Worm (Caenorhabditis elegans) whole organism, L4 larva: Measurements from ENCODE around the gene metl-9.

Experiments
- D1046.2 ChIP-seq: fragments of 200-800 bp; sonication (Bioruptor generic); IDR thresholded peaks from 2 replicates; pipeline ENCODE4 v1.3.6; 2022; ENCODE audit warnings: missing genetic modification characterization, missing compliant biosample characterization
- F26F4.8 ChIP-seq: fragments of 200-800 bp; sonication (Bioruptor generic); conservative IDR thresholded peaks from 2 replicates; pipeline ENCODE4 v1.3.6; 2022; ENCODE audit warnings: missing genetic modification characterization, missing compliant biosample characterization
- F37D6.2 ChIP-seq: sonication (generic microtip); optimal IDR thresholded peaks from 2 replicates; lab custom pipeline; 2016; ENCODE audit warnings: mild to moderate bottlenecking, missing genetic modification characterization, missing compliant biosample characterization
- T20F7.1 ChIP-seq: fragments of 200-800 bp; sonication (Bioruptor generic); optimal IDR thresholded peaks from 2 replicates; lab custom pipeline; 2018; ENCODE audit warnings: mild to moderate bottlenecking, missing genetic modification characterization, missing compliant biosample characterization
- Y5F2A.4 ChIP-seq: fragments of 200-800 bp; sonication (Bioruptor generic); optimal IDR thresholded peaks from 2 replicates; lab custom pipeline; 2018; ENCODE audit warnings: mild to moderate bottlenecking, missing genetic modification characterization, missing compliant biosample characterization
- ceh-44 ChIP-seq: fragments of 200-800 bp; sonication (Bioruptor generic); IDR thresholded peaks from 2 replicates; pipeline ENCODE4 v1.3.6; 2022; ENCODE audit warnings: missing genetic modification reagents, missing genetic modification characterization, missing compliant biosample characterization
- ctbp-1 ChIP-seq: fragments of 200-800 bp; sonication (Bioruptor generic); IDR thresholded peaks from 2 replicates; pipeline ENCODE4 v1.3.6; 2022; ENCODE audit warnings: missing genetic modification reagents, missing genetic modification characterization, missing compliant biosample characterization
- daf-16 ChIP-seq, 3 experiments: sonication (generic microtip); optimal IDR thresholded peaks; 2 replicates each; lab custom pipeline; 2016 to 2017; ENCODE audit warnings: missing genetic modification characterization in 3 of 3, missing genetic modification reagents in 3 of 3, mild to moderate bottlenecking in 2 of 3, missing compliant biosample characterization in 2 of 3, missing biosample characterization in 1 of 3, moderate library complexity in 1 of 3
- daf-8 ChIP-seq: fragments of 200-800 bp; sonication (Bioruptor generic); IDR thresholded peaks from 2 replicates; pipeline ENCODE4 v1.3.6; 2022; ENCODE audit warnings: missing genetic modification characterization, missing compliant biosample characterization
- dmd-6 ChIP-seq: fragments of 200-800 bp; sonication (Bioruptor generic); IDR thresholded peaks from 2 replicates; pipeline ENCODE4 v1.3.6; 2022; ENCODE audit warnings: missing genetic modification reagents, missing genetic modification characterization, missing compliant biosample characterization
- duxl-1 ChIP-seq: sonication (generic microtip); optimal IDR thresholded peaks from 2 replicates; lab custom pipeline; 2016; ENCODE audit warnings: mild to moderate bottlenecking, missing genetic modification characterization, moderate library complexity, missing compliant biosample characterization; ENCODE audit not compliant: poor library complexity
- dve-1 ChIP-seq: sonication (generic microtip); optimal IDR thresholded peaks from 2 replicates; lab custom pipeline; 2017; ENCODE audit warnings: antibody characterized with exemption, mild to moderate bottlenecking, missing genetic modification characterization, missing compliant biosample characterization; ENCODE audit not compliant: insufficient read depth
- egl-27 ChIP-seq: sonication (generic microtip); optimal IDR thresholded peaks from 3 replicates; lab custom pipeline; 2017; ENCODE audit warnings: missing biosample characterization, missing genetic modification reagents, missing genetic modification characterization
- fos-1 ChIP-seq: fragments of 150-350 bp; optimal IDR thresholded peaks from 2 replicates; lab custom pipeline; 2014; ENCODE audit warnings: missing biosample characterization, missing genetic modification characterization
- lim-7 ChIP-seq: fragments of 200-800 bp; sonication (Bioruptor generic); IDR thresholded peaks from 2 replicates; pipeline ENCODE4 v1.3.6; 2022; ENCODE audit warnings: missing genetic modification characterization, missing compliant biosample characterization
- lin-15B ChIP-seq: fragments of 150-350 bp; sonication (generic microtip); optimal IDR thresholded peaks from 3 replicates; lab custom pipeline; 2014; ENCODE audit warnings: missing biosample characterization, missing genetic modification characterization
- lin-29 ChIP-seq: fragments of 200-800 bp; sonication (Bioruptor generic); IDR thresholded peaks from 2 replicates; pipeline ENCODE4 v1.3.6; 2022; ENCODE audit warnings: missing genetic modification reagents, missing genetic modification characterization, missing compliant biosample characterization
- lin-39 ChIP-seq: fragments of 150-350 bp; optimal IDR thresholded peaks from 2 replicates; lab custom pipeline; 2014; ENCODE audit warnings: missing biosample characterization, missing genetic modification reagents, missing genetic modification characterization
- lsy-2 ChIP-seq, 2 experiments: fragments of 150-350 bp in 1 of 2; sonication (generic microtip) in 1 of 2; optimal IDR thresholded peaks; 2 replicates each; lab custom pipeline; 2014 to 2017; ENCODE audit warnings: missing biosample characterization in 2 of 2, missing genetic modification characterization in 2 of 2
- mdl-1 ChIP-seq, 2 experiments: fragments of 150-350 bp in 1 of 2; sonication (generic microtip) in 1 of 2; optimal IDR thresholded peaks; 2 replicates each; lab custom pipeline; 2014 to 2017; ENCODE audit warnings: missing biosample characterization in 2 of 2, missing genetic modification characterization in 2 of 2
- mes-2 ChIP-seq: sonication (generic microtip); optimal IDR thresholded peaks from 2 replicates; lab custom pipeline; 2016; ENCODE audit warnings: missing genotype, mild to moderate bottlenecking, missing genetic modification characterization, missing compliant biosample characterization; ENCODE audit not compliant: poor library complexity, severe bottlenecking
- mxl-3 ChIP-seq: fragments of 200-800 bp; sonication (Bioruptor generic); optimal IDR thresholded peaks from 2 replicates; lab custom pipeline; 2018; ENCODE audit warnings: mild to moderate bottlenecking, missing genetic modification characterization, missing compliant biosample characterization
- nhr-111 ChIP-seq: fragments of 200-800 bp; sonication (Bioruptor generic); optimal IDR thresholded peaks from 2 replicates; lab custom pipeline; 2018; ENCODE audit warnings: mild to moderate bottlenecking, missing genetic modification characterization, missing compliant biosample characterization
- nhr-25 ChIP-seq: sonication (generic microtip); optimal IDR thresholded peaks from 2 replicates; lab custom pipeline; 2017; ENCODE audit warnings: missing genetic modification characterization, mild to moderate bottlenecking, missing compliant biosample characterization, antibody characterized with exemption, moderate library complexity, borderline replicate concordance; ENCODE audit not compliant: insufficient read depth
- nhr-28 ChIP-seq: fragments of 150-350 bp; optimal IDR thresholded peaks from 2 replicates; lab custom pipeline; 2014; ENCODE audit warnings: missing biosample characterization, missing genetic modification characterization
- nhr-6 ChIP-seq: fragments of 150-350 bp; optimal IDR thresholded peaks from 2 replicates; lab custom pipeline; 2014; ENCODE audit warnings: missing biosample characterization, missing genetic modification characterization
- php-3 ChIP-seq: fragments of 200-800 bp; sonication (Bioruptor generic); IDR thresholded peaks from 2 replicates; pipeline ENCODE4 v1.3.6; 2022; ENCODE audit warnings: missing genetic modification reagents, missing genetic modification characterization, missing compliant biosample characterization
- saeg-2 ChIP-seq: fragments of 200-800 bp; sonication (Bioruptor generic); IDR thresholded peaks from 2 replicates; pipeline ENCODE4 v1.3.6; 2022; ENCODE audit warnings: missing genetic modification reagents, missing genetic modification characterization, missing compliant biosample characterization
- spr-3 ChIP-seq: fragments of 200-800 bp; sonication (Bioruptor generic); optimal IDR thresholded peaks from 2 replicates; lab custom pipeline; 2018; ENCODE audit warnings: mild to moderate bottlenecking, missing genetic modification characterization, missing compliant biosample characterization
- tag-97 ChIP-seq: fragments of 200-800 bp; sonication (Bioruptor generic); IDR thresholded peaks from 2 replicates; pipeline ENCODE4 v1.3.6; 2022; ENCODE audit warnings: missing genetic modification characterization, missing compliant biosample characterization
- unc-130 ChIP-seq: sonication (generic microtip); optimal IDR thresholded peaks from 2 replicates; lab custom pipeline; 2016; ENCODE audit warnings: missing genetic modification reagents, missing genetic modification characterization, missing compliant biosample characterization
- unc-39 ChIP-seq: sonication (generic microtip); optimal IDR thresholded peaks from 2 replicates; lab custom pipeline; 2017; ENCODE audit warnings: missing biosample characterization, missing genetic modification characterization
- unc-62 ChIP-seq, 3 experiments: fragments of 150-350 bp in 1 of 3; sonication (generic microtip); optimal IDR thresholded peaks in 2 of 3; peaks in 1 of 3; 1 replicate in 1 of 3; 2 replicates in 2 of 3; lab custom pipeline; 2014 to 2017; ENCODE audit warnings: missing biosample characterization in 3 of 3, missing genetic modification characterization in 3 of 3, missing genetic modification reagents in 3 of 3, missing genotype in 1 of 3
- zag-1 ChIP-seq: fragments of 150-350 bp; optimal IDR thresholded peaks from 2 replicates; lab custom pipeline; 2014; ENCODE audit warnings: missing biosample characterization, missing genetic modification characterization
- zip-2 ChIP-seq: fragments of 150-350 bp; optimal IDR thresholded peaks from 2 replicates; lab custom pipeline; 2014; ENCODE audit warnings: missing biosample characterization, missing genetic modification characterization

The metl-9 gene

ce11 chrX:5159645-5160044, 19.3 kb downstream of the metl-9 start, which contains the start of gene C31H2.4:
Gene C31H2.4, minus strand, starts transcription at chrX:5159663.
- peak; percentile 8 for TF ChIP-seq dve-1 (tag; lab: Kevin White, UChicago)
- TF ChIP-seq nhr-28 (tag; lab: Kevin White, UChicago) = peak; percentile 35
- peak; percentile 60; the same call in 1 of the 2 replicates for TF ChIP-seq php-3 (GFP tag; lab: Robert Waterston, UW)
- TF ChIP-seq daf-16 (GFP tag; optimal IDR thresholded peaks at IDR 0.05; lab: Kevin White, UChicago) = no peak
- TF ChIP-seq daf-16 (tag; optimal IDR thresholded peaks at IDR 0.05; lab: Kevin White, UChicago) = no peak

ce11 chrX:5154278-5154677, 24.7 kb downstream of the metl-9 start, which contains the start of gene C31H2.3:
Gene C31H2.3, minus strand, starts transcription at chrX:5154378.
- no peak for TF ChIP-seq tag-97 (GFP tag; lab: Robert Waterston, UW)
- no peak for TF ChIP-seq lin-15B (tag; lab: Kevin White, UChicago)
- no peak for TF ChIP-seq daf-8 (GFP tag; lab: Robert Waterston, UW)
- TF ChIP-seq duxl-1 (tag; lab: Kevin White, UChicago) = no peak

- no peak for TF ChIP-seq nhr-28 (tag; lab: Kevin White, UChicago)
- TF ChIP-seq egl-27 (tag; lab: Kevin White, UChicago) = no peak
- TF ChIP-seq php-3 (GFP tag; lab: Robert Waterston, UW) = no peak
- TF ChIP-seq tag-97 (GFP tag; lab: Robert Waterston, UW) = no peak
- TF ChIP-seq lin-29 = no peak
- TF ChIP-seq lim-7 (GFP tag; lab: Robert Waterston, UW) = no peak
- no peak for TF ChIP-seq zag-1 (tag; lab: Kevin White, UChicago)
- TF ChIP-seq ceh-44 (GFP tag; lab: Robert Waterston, UW) = no peak
- TF ChIP-seq ctbp-1 (GFP tag; lab: Robert Waterston, UW) = no peak
- no peak for TF ChIP-seq mdl-1 (tag; optimal IDR thresholded peaks at IDR 0.05; lab: Kevin White, UChicago)
- no peak for TF ChIP-seq unc-39 (tag; lab: Kevin White, UChicago)
- TF ChIP-seq lin-15B (tag; lab: Kevin White, UChicago) = no peak
- no peak for TF ChIP-seq T20F7.1 (GFP tag; lab: Kevin White, UChicago)
- TF ChIP-seq zip-2 = no peak
- no peak for TF ChIP-seq Y5F2A.4 (GFP tag; lab: Kevin White, UChicago)
- no peak for TF ChIP-seq D1046.2 (GFP tag; lab: Robert Waterston, UW)
- no peak for TF ChIP-seq F26F4.8 (GFP tag; lab: Robert Waterston, UW)
Measured at ce11 chrX:5152931-5153330, 26.0 kb downstream of the metl-9 start.

- TF ChIP-seq unc-62 (GFP tag; optimal IDR thresholded peaks at IDR 0.05 in 1 of 2; lab: Kevin White, UChicago) (peak in 1 of 2 experiments; percentile 98), unc-62 (tag; optimal IDR thresholded peaks at IDR 0.05; lab: Kevin White, UChicago) (no peak), mes-2 (tag; lab: Kevin White, UChicago) (no peak)
Measured at ce11 chrX:5151866-5152265, 27.1 kb downstream of the metl-9 start.

- no peak for TF ChIP-seq nhr-25 (tag; lab: Kevin White, UChicago)
- TF ChIP-seq fos-1 (tag; lab: Kevin White, UChicago) = no peak
- TF ChIP-seq unc-130 = no peak
- TF ChIP-seq saeg-2 (GFP tag; lab: Robert Waterston, UW) = no peak
- TF ChIP-seq lin-39 (tag; lab: Kevin White, UChicago) = no peak
- TF ChIP-seq nhr-111 (GFP tag; lab: Kevin White, UChicago) = no peak
- no peak for TF ChIP-seq nhr-6 (tag; lab: Kevin White, UChicago)
- no peak for TF ChIP-seq mxl-3 (GFP tag; lab: Kevin White, UChicago)
- TF ChIP-seq F37D6.2 (tag; lab: Kevin White, UChicago) = no peak
- no peak for TF ChIP-seq spr-3
- TF ChIP-seq lsy-2 (tag; optimal IDR thresholded peaks at IDR 0.05; lab: Kevin White, UChicago) = no peak
- no peak for TF ChIP-seq dmd-6 (GFP tag; lab: Robert Waterston, UW)
Measured at ce11 chrX:5151403-5151802, 27.5 kb downstream of the metl-9 start.
